Worm (Caenorhabditis elegans) whole organism, mixed stage, embryonic: ENCODE measurements around the gene vab-1.

ENCODE experiments used
- ces-1 ChIP-seq: fragments of 150-350 bp; optimal IDR thresholded peaks from 2 replicates; lab custom pipeline; 2014; ENCODE audit warnings: missing biosample characterization, missing genetic modification reagents, missing genetic modification characterization
- nhr-12 ChIP-seq: fragments of 150-350 bp; optimal IDR thresholded peaks from 2 replicates; lab custom pipeline; 2014; ENCODE audit warnings: missing biosample characterization, missing genetic modification characterization
- pha-4 ChIP-seq: fragments of 150-350 bp; optimal IDR thresholded peaks from 2 replicates; lab custom pipeline; 2018; ENCODE audit warnings: missing biosample characterization, missing genetic modification reagents, missing genetic modification characterization
- ztf-11 ChIP-seq: fragments of 150-350 bp; optimal IDR thresholded peaks from 2 replicates; lab custom pipeline; 2014; ENCODE audit warnings: missing biosample characterization, missing genetic modification characterization

ce11 chrII:4571112-4571511, 688 bp upstream of the vab-1 start:
- TF ChIP-seq ces-1 (no peak), nhr-12 (no peak), ztf-11 (no peak), pha-4 (no peak)
